Worm (Caenorhabditis elegans) whole organism, L4 larva: Measurements from ENCODE around the gene Y54G2A.10.

Source experiments
- F10B5.3 ChIP-seq: sonication (generic microtip); optimal IDR thresholded peaks from 2 replicates; lab custom pipeline; 2016; ENCODE audit warnings: mild to moderate bottlenecking, missing genetic modification characterization, missing compliant biosample characterization
- F37D6.2 ChIP-seq: sonication (generic microtip); optimal IDR thresholded peaks from 2 replicates; lab custom pipeline; 2016; ENCODE audit warnings: mild to moderate bottlenecking, missing genetic modification characterization, missing compliant biosample characterization
- F44E2.7 ChIP-seq: fragments of 200-800 bp; sonication (Bioruptor generic); IDR thresholded peaks from 2 replicates; pipeline ENCODE4 v2.1.2; 2022; ENCODE audit warnings: missing genetic modification characterization, missing compliant biosample characterization
- R02D3.7 ChIP-seq: fragments of 150-350 bp; sonication (generic microtip); optimal IDR thresholded peaks from 3 replicates; lab custom pipeline; 2014; ENCODE audit warnings: missing biosample characterization, missing genetic modification characterization
- T20F7.1 ChIP-seq: fragments of 200-800 bp; sonication (Bioruptor generic); optimal IDR thresholded peaks from 2 replicates; lab custom pipeline; 2018; ENCODE audit warnings: mild to moderate bottlenecking, missing genetic modification characterization, missing compliant biosample characterization
- T26A8.4 ChIP-seq: fragments of 200-800 bp; sonication (Bioruptor generic); IDR thresholded peaks from 2 replicates; pipeline ENCODE4 v1.3.6; 2022; ENCODE audit warnings: missing genetic modification characterization, missing compliant biosample characterization
- Y105C5A.15 ChIP-seq: fragments of 200-800 bp; sonication (Bioruptor generic); IDR thresholded peaks from 2 replicates; pipeline ENCODE4 v1.3.6; 2022; ENCODE audit warnings: missing genetic modification characterization, missing compliant biosample characterization
- Y48G9A.11 ChIP-seq: fragments of 200-800 bp; sonication (Bioruptor generic); IDR thresholded peaks from 2 replicates; pipeline ENCODE4 v1.3.6; 2022; ENCODE audit warnings: missing genetic modification reagents, missing genetic modification characterization, missing compliant biosample characterization
- ZK337.2 ChIP-seq: fragments of 200-800 bp; sonication (Bioruptor generic); IDR thresholded peaks from 2 replicates; pipeline ENCODE4 v1.3.6; 2022; ENCODE audit warnings: missing genetic modification reagents, missing genetic modification characterization, missing compliant biosample characterization
- ZK546.5 ChIP-seq, 2 experiments: sonication (generic microtip); optimal IDR thresholded peaks; 2 replicates each; lab custom pipeline; 2017; ENCODE audit warnings: missing biosample characterization in 2 of 2, missing genetic modification characterization in 2 of 2
- ama-1 ChIP-seq: fragments of 150-350 bp; optimal IDR thresholded peaks from 2 replicates; lab custom pipeline; 2014; ENCODE audit warnings: inconsistent platforms, mixed read lengths
- arid-1 ChIP-seq: fragments of 200-800 bp; sonication (Bioruptor generic); conservative IDR thresholded peaks from 2 replicates; pipeline ENCODE4 v1.3.6; 2022; ENCODE audit warnings: missing genetic modification reagents, missing genetic modification characterization, missing compliant biosample characterization
- attf-4 ChIP-seq: sonication (generic microtip); optimal IDR thresholded peaks from 3 replicates; lab custom pipeline; 2017; ENCODE audit warnings: missing biosample characterization, missing genetic modification characterization
- ceh-20 ChIP-seq: fragments of 200-800 bp; sonication (Bioruptor generic); IDR thresholded peaks from 2 replicates; pipeline ENCODE4 v1.3.6; 2022; ENCODE audit warnings: missing genetic modification reagents, missing genetic modification characterization, missing compliant biosample characterization
- ceh-28 ChIP-seq: fragments of 150-350 bp; optimal IDR thresholded peaks from 2 replicates; lab custom pipeline; 2014; ENCODE audit warnings: missing biosample characterization, missing genetic modification reagents, missing genetic modification characterization
- ceh-32 ChIP-seq: sonication (generic microtip); optimal IDR thresholded peaks from 2 replicates; lab custom pipeline; 2016; ENCODE audit warnings: mild to moderate bottlenecking, missing genetic modification characterization, missing compliant biosample characterization; ENCODE audit not compliant: poor library complexity
- ceh-82 ChIP-seq: sonication (generic microtip); optimal IDR thresholded peaks from 2 replicates; lab custom pipeline; 2017; ENCODE audit warnings: missing biosample characterization, missing genetic modification characterization
- ctbp-1 ChIP-seq: fragments of 200-800 bp; sonication (Bioruptor generic); IDR thresholded peaks from 2 replicates; pipeline ENCODE4 v1.3.6; 2022; ENCODE audit warnings: missing genetic modification reagents, missing genetic modification characterization, missing compliant biosample characterization
- duxl-1 ChIP-seq: sonication (generic microtip); optimal IDR thresholded peaks from 2 replicates; lab custom pipeline; 2016; ENCODE audit warnings: mild to moderate bottlenecking, missing genetic modification characterization, moderate library complexity, missing compliant biosample characterization; ENCODE audit not compliant: poor library complexity
- dve-1 ChIP-seq: sonication (generic microtip); optimal IDR thresholded peaks from 2 replicates; lab custom pipeline; 2017; ENCODE audit warnings: antibody characterized with exemption, mild to moderate bottlenecking, missing genetic modification characterization, missing compliant biosample characterization; ENCODE audit not compliant: insufficient read depth
- egl-27 ChIP-seq: sonication (generic microtip); optimal IDR thresholded peaks from 3 replicates; lab custom pipeline; 2017; ENCODE audit warnings: missing biosample characterization, missing genetic modification reagents, missing genetic modification characterization
- fkh-10 ChIP-seq: fragments of 150-350 bp; optimal IDR thresholded peaks from 2 replicates; lab custom pipeline; 2014; ENCODE audit warnings: missing biosample characterization, missing genetic modification reagents, missing genetic modification characterization
- fos-1 ChIP-seq: fragments of 150-350 bp; optimal IDR thresholded peaks from 2 replicates; lab custom pipeline; 2014; ENCODE audit warnings: missing biosample characterization, missing genetic modification characterization
- gei-8 ChIP-seq: fragments of 200-800 bp; sonication (Bioruptor generic); optimal IDR thresholded peaks from 2 replicates; lab custom pipeline; 2018; ENCODE audit warnings: mild to moderate bottlenecking, missing genetic modification characterization, missing compliant biosample characterization
- hif-1 ChIP-seq, 2 experiments: sonication (generic microtip); optimal IDR thresholded peaks; 2 replicates each; lab custom pipeline; 2016 to 2017; ENCODE audit warnings: missing compliant biosample characterization in 2 of 2, missing genetic modification characterization in 2 of 2, missing genetic modification reagents in 2 of 2, missing genotype in 2 of 2, mild to moderate bottlenecking in 1 of 2
- hlh-11 ChIP-seq: fragments of 200-800 bp; sonication (Bioruptor generic); optimal IDR thresholded peaks from 2 replicates; lab custom pipeline; 2018; ENCODE audit warnings: mild to moderate bottlenecking, missing genetic modification characterization, missing compliant biosample characterization
- jun-1 ChIP-seq: fragments of 150-350 bp; optimal IDR thresholded peaks from 2 replicates; lab custom pipeline; 2014; ENCODE audit warnings: missing biosample characterization, missing genetic modification reagents, missing genetic modification characterization
- lim-7 ChIP-seq: fragments of 200-800 bp; sonication (Bioruptor generic); IDR thresholded peaks from 2 replicates; pipeline ENCODE4 v1.3.6; 2022; ENCODE audit warnings: missing genetic modification characterization, missing compliant biosample characterization
- lin-38 ChIP-seq: fragments of 200-800 bp; sonication (Bioruptor generic); IDR thresholded peaks from 2 replicates; pipeline ENCODE4 v1.3.6; 2022; ENCODE audit warnings: missing genetic modification reagents, missing genetic modification characterization, missing compliant biosample characterization
- lir-3 ChIP-seq: sonication (generic microtip); optimal IDR thresholded peaks from 2 replicates; lab custom pipeline; 2016; ENCODE audit warnings: mild to moderate bottlenecking, missing genetic modification characterization, missing compliant biosample characterization
- madf-9 ChIP-seq: fragments of 200-800 bp; sonication (Bioruptor generic); conservative IDR thresholded peaks from 2 replicates; pipeline ENCODE4 v1.3.6; 2022; ENCODE audit warnings: missing genetic modification reagents, missing genetic modification characterization, missing compliant biosample characterization
- mes-2 ChIP-seq: sonication (generic microtip); optimal IDR thresholded peaks from 2 replicates; lab custom pipeline; 2016; ENCODE audit warnings: missing genotype, mild to moderate bottlenecking, missing genetic modification characterization, missing compliant biosample characterization; ENCODE audit not compliant: poor library complexity, severe bottlenecking
- mxl-3 ChIP-seq: fragments of 200-800 bp; sonication (Bioruptor generic); optimal IDR thresholded peaks from 2 replicates; lab custom pipeline; 2018; ENCODE audit warnings: mild to moderate bottlenecking, missing genetic modification characterization, missing compliant biosample characterization
- nhr-102 ChIP-seq: sonication (generic microtip); optimal IDR thresholded peaks from 2 replicates; lab custom pipeline; 2016; ENCODE audit warnings: mild to moderate bottlenecking, missing genetic modification characterization, moderate library complexity, missing compliant biosample characterization
- nhr-11 ChIP-seq: fragments of 150-350 bp; optimal IDR thresholded peaks from 2 replicates; lab custom pipeline; 2014; ENCODE audit warnings: missing biosample characterization, missing genetic modification characterization
- nhr-111 ChIP-seq: fragments of 200-800 bp; sonication (Bioruptor generic); optimal IDR thresholded peaks from 2 replicates; lab custom pipeline; 2018; ENCODE audit warnings: mild to moderate bottlenecking, missing genetic modification characterization, missing compliant biosample characterization
- nhr-25 ChIP-seq: sonication (generic microtip); optimal IDR thresholded peaks from 2 replicates; lab custom pipeline; 2017; ENCODE audit warnings: missing genetic modification characterization, mild to moderate bottlenecking, missing compliant biosample characterization, antibody characterized with exemption, moderate library complexity, borderline replicate concordance; ENCODE audit not compliant: insufficient read depth
- nhr-6 ChIP-seq: fragments of 150-350 bp; optimal IDR thresholded peaks from 2 replicates; lab custom pipeline; 2014; ENCODE audit warnings: missing biosample characterization, missing genetic modification characterization
- nhr-76 ChIP-seq: fragments of 150-350 bp; optimal IDR thresholded peaks from 2 replicates; lab custom pipeline; 2014; ENCODE audit warnings: missing biosample characterization, missing genetic modification characterization
- pha-4 ChIP-seq, 2 experiments: fragments of 150-350 bp in 1 of 2; fragments of 200-800 bp in 1 of 2; sonication (Bioruptor generic) in 1 of 2; IDR thresholded peaks in 1 of 2; optimal IDR thresholded peaks in 1 of 2; 2 replicates each; pipeline versions ENCODE4 v1.3.6 to Lab custom; 2014 to 2022; ENCODE audit warnings: missing genetic modification characterization in 2 of 2, missing genetic modification reagents in 2 of 2, missing biosample characterization in 1 of 2, missing compliant biosample characterization in 1 of 2
- pqm-1 ChIP-seq: sonication (generic microtip); optimal IDR thresholded peaks from 2 replicates; lab custom pipeline; 2017; ENCODE audit warnings: missing biosample characterization, missing genetic modification characterization
- sdz-12 ChIP-seq: fragments of 200-800 bp; sonication (Bioruptor generic); optimal IDR thresholded peaks from 2 replicates; lab custom pipeline; 2018; ENCODE audit warnings: mild to moderate bottlenecking, missing genetic modification characterization, missing compliant biosample characterization
- skn-1 ChIP-seq: fragments of 150-350 bp; optimal IDR thresholded peaks from 2 replicates; lab custom pipeline; 2014; ENCODE audit warnings: missing biosample characterization, missing genetic modification characterization
- snpc-1.2 ChIP-seq: fragments of 200-800 bp; sonication (Bioruptor generic); IDR thresholded peaks from 2 replicates; pipeline ENCODE4 v1.3.6; 2022; ENCODE audit warnings: missing genetic modification reagents, missing genetic modification characterization, missing compliant biosample characterization
- snpc-4 ChIP-seq: fragments of 150-350 bp; optimal IDR thresholded peaks from 2 replicates; lab custom pipeline; 2014; ENCODE audit warnings: missing biosample characterization, missing genetic modification characterization
- spr-1 ChIP-seq: sonication (generic microtip); optimal IDR thresholded peaks from 2 replicates; lab custom pipeline; 2016; ENCODE audit warnings: mild to moderate bottlenecking, missing genetic modification characterization, missing compliant biosample characterization
- tag-97 ChIP-seq: fragments of 200-800 bp; sonication (Bioruptor generic); IDR thresholded peaks from 2 replicates; pipeline ENCODE4 v1.3.6; 2022; ENCODE audit warnings: missing genetic modification characterization, missing compliant biosample characterization
- unc-130 ChIP-seq: sonication (generic microtip); optimal IDR thresholded peaks from 2 replicates; lab custom pipeline; 2016; ENCODE audit warnings: missing genetic modification reagents, missing genetic modification characterization, missing compliant biosample characterization
- zip-11 ChIP-seq: fragments of 200-800 bp; sonication (Bioruptor generic); IDR thresholded peaks from 2 replicates; pipeline ENCODE4 v1.3.6; 2022; ENCODE audit warnings: missing genetic modification characterization, missing compliant biosample characterization
- zip-2 ChIP-seq: fragments of 150-350 bp; optimal IDR thresholded peaks from 2 replicates; lab custom pipeline; 2014; ENCODE audit warnings: missing biosample characterization, missing genetic modification characterization

Y54G2A.10 gene

ce11 chrIV:2774500-2774899 is 25.0 kb upstream of the Y54G2A.10 start (continued):
- TF ChIP-seq ceh-20 (GFP tag; lab: Robert Waterston, UW) (peak; percentile 69; the same call in 1 of the 2 replicates), ama-1 (lab: Kevin White, UChicago) (peak; percentile 85), fos-1 (no peak), egl-27 (tag; lab: Kevin White, UChicago) (no peak), pha-4 (GFP tag; IDR thresholded peaks at IDR 0.05; lab: Robert Waterston, UW) (peak; percentile 80), pha-4 (tag; optimal IDR thresholded peaks at IDR 0.05; lab: Kevin White, UChicago) (peak; percentile 92), Y105C5A.15 (GFP tag; lab: Robert Waterston, UW) (no peak), duxl-1 (tag; lab: Kevin White, UChicago) (no peak), attf-4 (tag; lab: Kevin White, UChicago) (no peak), F37D6.2 (tag; lab: Kevin White, UChicago) (no peak), lim-7 (GFP tag; lab: Robert Waterston, UW) (no peak), nhr-111 (no peak), nhr-25 (tag; lab: Kevin White, UChicago) (no peak), dve-1 (tag; lab: Kevin White, UChicago) (peak; percentile 92), jun-1 (tag; lab: Kevin White, UChicago) (no peak), hlh-11 (tag; lab: Kevin White, UChicago) (peak; percentile 94), ZK337.2 (GFP tag; lab: Robert Waterston, UW) (no peak), snpc-1.2 (no peak), nhr-102 (peak; percentile 26), skn-1 (tag; lab: Kevin White, UChicago) (no peak), ceh-28 (tag; lab: Kevin White, UChicago) (no peak), unc-130 (GFP tag; lab: Kevin White, UChicago) (no peak), arid-1 (GFP tag; lab: Robert Waterston, UW) (peak; percentile 46; the same call in 1 of the 2 replicates), ZK546.5 (tag; optimal IDR thresholded peaks at IDR 0.05; lab: Kevin White, UChicago) (no peak), pqm-1 (tag; lab: Kevin White, UChicago) (no peak), T26A8.4 (GFP tag; lab: Robert Waterston, UW) (peak; percentile 64), ceh-82 (tag; lab: Kevin White, UChicago) (no peak), tag-97 (GFP tag; lab: Robert Waterston, UW) (no peak), madf-9 (GFP tag; lab: Robert Waterston, UW) (0 out of 2 replicates have a peak, but pooled peaks have one; percentile 10), T20F7.1 (peak; percentile 9), F44E2.7 (GFP tag; lab: Robert Waterston, UW) (no peak), ctbp-1 (GFP tag; lab: Robert Waterston, UW) (peak; percentile 49; the same call in 1 of the 2 replicates), zip-11 (0 out of 2 replicates have a peak, but pooled peaks have one; percentile 9), Y48G9A.11 (GFP tag; lab: Robert Waterston, UW) (no peak), mes-2 (tag; lab: Kevin White, UChicago) (peak; percentile 58), gei-8 (no peak), F10B5.3 (tag; lab: Kevin White, UChicago) (no peak), spr-1 (tag; lab: Kevin White, UChicago) (peak; percentile 39), R02D3.7 (tag; lab: Kevin White, UChicago) (no peak), fkh-10 (GFP tag; lab: Kevin White, UChicago) (no peak), lir-3 (tag; lab: Kevin White, UChicago) (no peak), nhr-76 (no peak), sdz-12 (GFP tag; lab: Kevin White, UChicago) (no peak), ceh-32 (tag; lab: Kevin White, UChicago) (no peak), zip-2 (tag; lab: Kevin White, UChicago) (no peak), snpc-4 (no peak), lin-38 (peak; percentile 41; the same call in 1 of the 2 replicates), nhr-6 (tag; lab: Kevin White, UChicago) (peak; percentile 54), nhr-11 (tag; lab: Kevin White, UChicago) (peak; percentile 66), hif-1 (tag; optimal IDR thresholded peaks at IDR 0.05; lab: Kevin White, UChicago) (peak in 1 of 2 experiments; percentile 43), mxl-3 (GFP tag; lab: Kevin White, UChicago) (peak; percentile 73)
